Worm (Caenorhabditis elegans): ENCODE results near the gene C04A11.2.

- TF ChIP-seq dve-1 (tag; optimal IDR thresholded peaks at IDR 0.05) (no peak), pax-1 (tag; optimal IDR thresholded peaks at IDR 0.05) (no peak), pha-4 (tag; optimal IDR thresholded peaks at IDR 0.05) (no peak), unc-3 (GFP tag; conservative IDR thresholded peaks at IDR 0.05) (no peak), unc-3 (tag; optimal IDR thresholded peaks at IDR 0.05) (no peak), C08G9.2 (tag; optimal IDR thresholded peaks at IDR 0.05) (no peak), nfya-1 (tag; optimal IDR thresholded peaks at IDR 0.05) (no peak), F13H6.1 (tag; optimal IDR thresholded peaks at IDR 0.05) (no peak), sdc-2 (tag; optimal IDR thresholded peaks at IDR 0.05) (no peak), T23F11.4 (GFP tag; optimal IDR thresholded peaks at IDR 0.05) (no peak), odd-2 (tag; optimal IDR thresholded peaks at IDR 0.05) (no peak), rnt-1 (tag; optimal IDR thresholded peaks at IDR 0.05) (no peak), elt-2 (tag; optimal IDR thresholded peaks at IDR 0.05) (no peak)
Measured at ce11 chrX:13672622-13673021, 4.0 kb upstream of the C04A11.2 start.
